Fruit fly (Drosophila melanogaster) whole organism, embryonic: ENCODE results near the gene CG14277.

ENCODE experiments used
- Asciz ChIP-seq: fragments of 200-800 bp; sonication (Bioruptor generic); optimal IDR thresholded peaks from 2 replicates; lab custom pipeline; 2017; ENCODE audit warnings: missing biosample characterization, mild to moderate bottlenecking, missing genetic modification characterization, missing genetic modification reagents
- Bgb ChIP-seq: fragments of 200-800 bp; sonication (Bioruptor generic); IDR thresholded peaks from 2 replicates; pipeline ENCODE4 v1.3.6; 2022; ENCODE audit warnings: missing biosample characterization, missing genetic modification characterization; ENCODE audit not compliant: partially characterized antibody
- BtbVII ChIP-seq: fragments of 200-800 bp; sonication (Bioruptor generic); optimal IDR thresholded peaks from 3 replicates; lab custom pipeline; 2017; ENCODE audit warnings: missing biosample characterization, mild to moderate bottlenecking, missing genetic modification characterization
- CG10321 ChIP-seq: fragments of 200-800 bp; sonication (Bioruptor generic); IDR thresholded peaks from 2 replicates; pipeline ENCODE4 v1.3.6; 2022; ENCODE audit warnings: missing biosample characterization, missing genetic modification characterization
- CG10543 ChIP-seq: fragments of 200-800 bp; sonication (Bioruptor generic); optimal IDR thresholded peaks from 3 replicates; lab custom pipeline; 2017; ENCODE audit warnings: missing biosample characterization, mild to moderate bottlenecking, missing genetic modification characterization, moderate library complexity
- CG12391 ChIP-seq: fragments of 200-800 bp; sonication (Bioruptor generic); optimal IDR thresholded peaks from 3 replicates; lab custom pipeline; 2018; ENCODE audit warnings: missing biosample characterization, mild to moderate bottlenecking, missing genetic modification characterization, moderate library complexity
- CG13287 ChIP-seq: fragments of 200-800 bp; sonication (Bioruptor generic); IDR thresholded peaks from 2 replicates; pipeline ENCODE4 v1.3.6; 2022; ENCODE audit warnings: missing biosample characterization, missing genetic modification characterization; ENCODE audit not compliant: partially characterized antibody
- CG13424 ChIP-seq: fragments of 200-800 bp; sonication (Bioruptor generic); optimal IDR thresholded peaks from 2 replicates; lab custom pipeline; 2019; ENCODE audit warnings: missing biosample characterization, mild to moderate bottlenecking, missing genetic modification characterization, moderate library complexity
- CG14667 ChIP-seq: fragments of 200-800 bp; sonication (Bioruptor generic); IDR thresholded peaks from 2 replicates; pipeline ENCODE4 v1.3.6; 2022; ENCODE audit warnings: missing biosample characterization, missing genetic modification characterization
- CG14710 ChIP-seq: fragments of 200-800 bp; sonication (Bioruptor generic); optimal IDR thresholded peaks from 3 replicates; lab custom pipeline; 2019; ENCODE audit warnings: missing biosample characterization, mild to moderate bottlenecking, missing genetic modification characterization, moderate library complexity
- CG2875 ChIP-seq: fragments of 200-800 bp; sonication (Bioruptor generic); optimal IDR thresholded peaks from 2 replicates; lab custom pipeline; 2017; ENCODE audit warnings: missing biosample characterization, mild to moderate bottlenecking, missing genetic modification characterization, missing genetic modification reagents
- CG2889 ChIP-seq: fragments of 200-800 bp; sonication (Bioruptor generic); IDR thresholded peaks from 3 replicates; pipeline ENCODE4 v1.3.6; 2022; ENCODE audit warnings: missing biosample characterization, missing genetic modification characterization
- CG30431 ChIP-seq: fragments of 200-800 bp; sonication (Bioruptor generic); optimal IDR thresholded peaks from 2 replicates; lab custom pipeline; 2017; ENCODE audit warnings: missing biosample characterization, missing genetic modification characterization
- CG4404 ChIP-seq: fragments of 200-800 bp; sonication (Bioruptor generic); IDR thresholded peaks from 2 replicates; pipeline ENCODE4 v1.3.6; 2022; ENCODE audit warnings: missing biosample characterization, missing genetic modification characterization
- CG6813 ChIP-seq: fragments of 200-800 bp; sonication (Bioruptor generic); optimal IDR thresholded peaks from 2 replicates; lab custom pipeline; 2017; ENCODE audit warnings: missing biosample characterization, missing genetic modification characterization, mild to moderate bottlenecking, moderate library complexity, missing genetic modification reagents
- CG7271 ChIP-seq: fragments of 200-800 bp; sonication (Bioruptor generic); optimal IDR thresholded peaks from 2 replicates; lab custom pipeline; 2018; ENCODE audit warnings: missing biosample characterization, mild to moderate bottlenecking, missing genetic modification characterization, moderate library complexity
- CG7786 ChIP-seq: fragments of 200-800 bp; sonication (Bioruptor generic); optimal IDR thresholded peaks from 2 replicates; lab custom pipeline; 2016; ENCODE audit warnings: missing biosample characterization, missing genetic modification characterization
- CG7987 ChIP-seq: fragments of 200-800 bp; sonication (Bioruptor generic); optimal IDR thresholded peaks from 2 replicates; lab custom pipeline; 2018; ENCODE audit warnings: missing biosample characterization, mild to moderate bottlenecking, missing genetic modification characterization, moderate library complexity
- CG8359 ChIP-seq: fragments of 200-800 bp; sonication (Bioruptor generic); optimal IDR thresholded peaks from 2 replicates; lab custom pipeline; 2017; ENCODE audit warnings: missing biosample characterization, mild to moderate bottlenecking, missing genetic modification characterization, borderline replicate concordance
- CG9817 ChIP-seq: fragments of 200-800 bp; sonication (Bioruptor generic); optimal IDR thresholded peaks from 2 replicates; lab custom pipeline; 2018; ENCODE audit warnings: missing biosample characterization, mild to moderate bottlenecking, missing genetic modification characterization, moderate library complexity
- CG9932 ChIP-seq: fragments of 200-800 bp; sonication (Bioruptor generic); IDR thresholded peaks from 2 replicates; pipeline ENCODE4 v1.3.6; 2022; ENCODE audit warnings: missing biosample characterization, missing genetic modification characterization
- CkIIα-i1 ChIP-seq: fragments of 200-800 bp; sonication (Bioruptor generic); IDR thresholded peaks from 2 replicates; pipeline ENCODE4 v1.3.6; 2022; ENCODE audit warnings: missing biosample characterization, missing genetic modification characterization
- Dfd ChIP-seq, 2 experiments: fragments of >200 bp; optimal IDR thresholded peaks; 2 replicates each; lab custom pipeline; 2017; ENCODE audit warnings: missing biosample characterization in 2 of 2, missing genetic modification characterization in 2 of 2
- Dip2 ChIP-seq: fragments of 200-800 bp; sonication (Bioruptor generic); IDR thresholded peaks from 2 replicates; pipeline ENCODE4 v1.3.6; 2022; ENCODE audit warnings: missing biosample characterization, missing genetic modification characterization
- Dip3 ChIP-seq: fragments of 200-800 bp; sonication (Bioruptor generic); optimal IDR thresholded peaks from 3 replicates; lab custom pipeline; 2016; ENCODE audit warnings: missing biosample characterization, missing genetic modification characterization
- HLHmδ ChIP-seq: fragments of 200-800 bp; sonication (Bioruptor generic); optimal IDR thresholded peaks from 2 replicates; lab custom pipeline; 2018; ENCODE audit warnings: missing biosample characterization, mild to moderate bottlenecking, missing genetic modification characterization, moderate library complexity
- Hmr ChIP-seq: fragments of 200-800 bp; sonication (Bioruptor generic); optimal IDR thresholded peaks from 3 replicates; lab custom pipeline; 2017; ENCODE audit warnings: mild to moderate bottlenecking, missing biosample characterization, missing genetic modification reagents, missing genetic modification characterization
- Opbp ChIP-seq: fragments of 200-800 bp; sonication (Bioruptor generic); IDR thresholded peaks from 3 replicates; pipeline ENCODE4 v1.3.6; 2022; ENCODE audit warnings: missing biosample characterization, missing genetic modification characterization; ENCODE audit not compliant: partially characterized antibody
- Pdp1 ChIP-seq, 2 experiments: fragments of 200-800 bp; sonication (Bioruptor generic); optimal IDR thresholded peaks; 3 replicates each; lab custom pipeline; 2016; ENCODE audit warnings: missing biosample characterization in 2 of 2, missing genetic modification characterization in 2 of 2, mild to moderate bottlenecking in 1 of 2, moderate library complexity in 1 of 2
- Scr ChIP-seq: fragments of 200-800 bp; sonication (Bioruptor generic); IDR thresholded peaks from 2 replicates; pipeline ENCODE4 v1.3.6; 2022; ENCODE audit warnings: missing biosample characterization, missing genetic modification characterization; ENCODE audit not compliant: partially characterized antibody
- Sry-β ChIP-seq: fragments of 200-800 bp; sonication (Bioruptor generic); optimal IDR thresholded peaks from 2 replicates; lab custom pipeline; 2018; ENCODE audit warnings: missing biosample characterization, mild to moderate bottlenecking, missing genetic modification characterization, moderate library complexity
- cad ChIP-seq: fragments of >200 bp; optimal IDR thresholded peaks from 2 replicates; lab custom pipeline; 2017; ENCODE audit warnings: missing biosample characterization, missing genetic modification characterization
- disco-r ChIP-seq: fragments of 200-800 bp; sonication (Bioruptor generic); optimal IDR thresholded peaks from 2 replicates; lab custom pipeline; 2016; ENCODE audit warnings: missing biosample characterization, missing genetic modification characterization
- grn ChIP-seq: fragments of 200-800 bp; sonication (Bioruptor generic); optimal IDR thresholded peaks from 3 replicates; lab custom pipeline; 2017; ENCODE audit warnings: missing biosample characterization, missing genetic modification characterization
- knrl ChIP-seq: fragments of 200-800 bp; sonication (Bioruptor generic); IDR thresholded peaks from 3 replicates; pipeline ENCODE4 v1.3.6; 2022; ENCODE audit warnings: missing biosample characterization, missing genetic modification characterization; ENCODE audit not compliant: partially characterized antibody
- mirr ChIP-seq: fragments of 200-800 bp; sonication (Bioruptor generic); optimal IDR thresholded peaks from 3 replicates; lab custom pipeline; 2018; ENCODE audit warnings: missing biosample characterization, mild to moderate bottlenecking, missing genetic modification characterization
- odd ChIP-seq: fragments of 200-800 bp; sonication (Bioruptor generic); optimal IDR thresholded peaks from 2 replicates; lab custom pipeline; 2017; ENCODE audit warnings: missing biosample characterization, mild to moderate bottlenecking, missing genetic modification characterization
- pum ChIP-seq: fragments of 200-800 bp; sonication (Bioruptor generic); optimal IDR thresholded peaks from 2 replicates; lab custom pipeline; 2016; ENCODE audit warnings: missing biosample characterization, missing genetic modification characterization
- rib ChIP-seq: fragments of 200-800 bp; sonication (Bioruptor generic); IDR thresholded peaks from 2 replicates; pipeline ENCODE4 v1.3.6; 2022; ENCODE audit warnings: missing biosample characterization, missing genetic modification characterization
- scrt ChIP-seq: fragments of 200-800 bp; sonication (Bioruptor generic); optimal IDR thresholded peaks from 2 replicates; lab custom pipeline; 2018; ENCODE audit warnings: missing biosample characterization, mild to moderate bottlenecking, missing genetic modification characterization, moderate library complexity
- sens ChIP-seq: fragments of 200-800 bp; sonication (Bioruptor generic); peaks from one replicate; lab custom pipeline; 2016; ENCODE audit warnings: missing biosample characterization, missing genetic modification characterization
- tna ChIP-seq: fragments of 200-800 bp; sonication (Bioruptor generic); IDR thresholded peaks from 2 replicates; pipeline ENCODE4 v1.3.6; 2022; ENCODE audit warnings: missing biosample characterization, missing genetic modification characterization; ENCODE audit not compliant: partially characterized antibody
- ttk ChIP-seq: fragments of 200-800 bp; sonication (Bioruptor generic); IDR thresholded peaks from 2 replicates; pipeline ENCODE4 v2.1.2; 2022; ENCODE audit warnings: missing biosample characterization, missing genetic modification characterization
- unpg ChIP-seq: fragments of 200-800 bp; sonication (Bioruptor generic); optimal IDR thresholded peaks from 3 replicates; lab custom pipeline; 2018; ENCODE audit warnings: missing biosample characterization, mild to moderate bottlenecking, missing genetic modification characterization, moderate library complexity
- zfh2 ChIP-seq: fragments of 200-800 bp; sonication (Bioruptor generic); optimal IDR thresholded peaks from 2 replicates; lab custom pipeline; 2016; ENCODE audit warnings: missing biosample characterization, missing genetic modification characterization

The CG14277 gene

dm6 chr2L:8213987-8214386 is 28.3 kb upstream of the CG14277 start, which contains the start of gene CG8353 (continued):
- TF ChIP-seq mirr: peak; percentile 80
- no peak for TF ChIP-seq Hmr (GFP tag; lab: Kevin White, UChicago)
- TF ChIP-seq cad (GFP tag; lab: Kevin White, UChicago): no peak
- TF ChIP-seq sens (GFP tag; lab: Kevin White, UChicago): no peak
- TF ChIP-seq grn: peak; percentile 97
- TF ChIP-seq CG10543: peak; percentile 30
- TF ChIP-seq, all 482 proteins: peak for 25

DNA sequence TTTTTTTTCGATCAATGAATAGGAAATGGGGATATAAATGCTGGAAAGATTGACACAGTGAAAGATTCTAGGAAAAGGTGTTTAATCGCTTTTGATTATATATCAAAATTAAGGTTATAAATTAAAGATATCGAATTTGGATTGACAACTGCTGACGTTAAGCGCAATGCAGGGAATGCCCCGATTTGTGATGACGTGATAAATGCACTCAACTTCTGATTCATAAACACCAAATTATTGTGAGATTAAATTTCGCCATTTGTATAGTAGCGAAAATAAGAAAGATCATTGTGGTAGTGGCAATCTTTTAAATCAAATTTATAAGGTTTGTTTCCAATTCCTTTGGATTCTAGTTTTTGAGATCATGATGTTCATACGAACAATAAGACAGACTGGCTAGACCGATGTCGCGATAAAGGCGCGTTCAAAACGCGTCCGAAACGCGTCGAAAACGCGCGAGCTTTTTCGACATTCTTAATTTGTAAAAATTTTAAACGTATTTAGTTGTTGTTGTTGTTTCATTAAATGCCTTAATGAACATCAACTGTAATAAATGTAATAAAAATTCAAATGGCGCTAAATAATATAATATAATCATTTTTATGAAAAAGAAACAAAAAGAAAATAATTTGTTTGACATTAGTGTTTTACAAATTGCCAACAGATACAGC is 26.9 kb upstream of the CG14277 start, which contains the start of gene CG8349:
Gene CG8349 (plus strand): TSS at position 657 of the 671 bp plus-strand sequence.
- no peak for TF ChIP-seq CG6813 (GFP tag; lab: Kevin White, UChicago)
- peak; percentile 99 for TF ChIP-seq CG8359 (GFP tag; lab: Kevin White, UChicago)
- no peak for TF ChIP-seq CG9817 (tag; lab: Kevin White, UChicago)
- no peak for TF ChIP-seq pum (GFP tag; lab: Kevin White, UChicago)
- no peak for TF ChIP-seq CG9932 (GFP tag; lab: Robert Waterston, UW)
- TF ChIP-seq scrt: no peak
- TF ChIP-seq sens (GFP tag; lab: Kevin White, UChicago): peak; percentile 8
- TF ChIP-seq CG7271: no peak
- TF ChIP-seq ttk: no peak
- no peak for TF ChIP-seq Sry-β (GFP tag; lab: Kevin White, UChicago)

DNA sequence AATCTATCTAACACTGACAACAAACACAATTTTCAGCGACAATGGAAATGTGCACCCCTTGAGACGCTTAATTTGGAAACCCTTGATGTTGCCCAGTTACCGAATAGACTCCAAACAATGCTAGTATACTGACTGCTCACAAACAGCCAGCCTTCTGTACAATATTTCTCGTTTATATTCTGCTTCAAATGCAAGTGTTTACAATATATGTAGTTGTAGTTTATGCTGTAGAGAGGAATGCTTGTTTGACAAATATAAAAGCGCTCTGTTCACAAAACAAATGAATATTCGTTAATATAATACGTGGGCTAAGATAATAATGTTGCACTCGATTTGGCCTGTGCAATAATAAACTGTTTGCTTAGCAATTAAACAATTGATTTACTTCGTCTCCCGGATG is 24.4 kb upstream of the CG14277 start, which contains the start of gene CG8292:
Gene CG8292 (minus strand): TSS at position 101 of the 400 bp plus-strand sequence.
- TF ChIP-seq CG7786 (GFP tag; lab: Kevin White, UChicago): no peak
- TF ChIP-seq knrl (GFP tag; lab: Robert Waterston, UW): no peak
- no peak for TF ChIP-seq CG2889 (GFP tag; lab: Robert Waterston, UW)
- TF ChIP-seq BtbVII (GFP tag; lab: Kevin White, UChicago): no peak
- no peak for TF ChIP-seq CG30431 (GFP tag; lab: Kevin White, UChicago)
- no peak for TF ChIP-seq CkIIα-i1 (GFP tag; lab: Robert Waterston, UW)
- TF ChIP-seq CG2875 (GFP tag; lab: Kevin White, UChicago): no peak
- no peak for TF ChIP-seq Dfd (GFP tag; optimal IDR thresholded peaks at IDR 0.05; lab: Kevin White, UChicago)
- TF ChIP-seq Pdp1 (GFP tag; optimal IDR thresholded peaks at IDR 0.05; lab: Kevin White, UChicago): no peak
- no peak for TF ChIP-seq odd
- TF ChIP-seq CG10321 (GFP tag; lab: Robert Waterston, UW): no peak
- no peak for TF ChIP-seq unpg
- no peak for TF ChIP-seq CG14667 (GFP tag; lab: Robert Waterston, UW)
- no peak for TF ChIP-seq Opbp (GFP tag; lab: Robert Waterston, UW)
- TF ChIP-seq CG4404 (GFP tag; lab: Robert Waterston, UW): no peak
- no peak for TF ChIP-seq disco-r
- no peak for TF ChIP-seq CG13424 (tag; lab: Kevin White, UChicago)

DNA sequence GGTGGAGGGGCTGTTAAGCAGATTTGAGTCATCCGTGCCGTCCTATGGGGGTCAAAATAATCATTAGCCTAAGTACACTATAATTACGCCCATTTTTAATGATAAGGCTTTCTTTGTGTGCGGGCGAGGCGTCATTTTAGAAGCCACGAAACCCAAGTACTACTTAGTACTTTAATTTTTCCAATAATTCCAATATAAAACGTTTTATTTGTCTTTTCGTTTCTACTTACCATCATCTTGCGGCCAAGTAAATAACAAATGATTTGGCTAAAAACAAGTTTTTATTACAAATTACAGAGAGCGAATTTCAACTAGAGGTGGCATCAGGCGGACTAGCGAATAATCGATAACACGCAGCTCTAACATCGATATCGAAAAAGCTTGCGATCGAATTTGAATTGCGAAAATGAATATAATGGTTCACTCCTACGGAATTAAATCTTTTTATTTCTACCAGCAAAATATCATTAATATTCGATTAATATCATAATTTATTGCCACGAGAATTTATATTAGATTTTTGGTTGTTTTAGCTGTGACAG is 21.8 kb upstream of the CG14277 start, which contains the start of gene Snx6:
Gene Snx6 (minus strand): TSS at position 349 of the 542 bp plus-strand sequence.
- TF ChIP-seq CG14710 (tag; lab: Kevin White, UChicago) (peak; percentile 12), Bgb (peak; percentile 71), Dip3 (GFP tag; lab: Kevin White, UChicago) (no peak), tna (GFP tag; lab: Robert Waterston, UW) (0 out of 2 replicates have a peak, but pooled peaks have one; percentile 39), zfh2 (GFP tag; lab: Kevin White, UChicago) (no peak), HLHmδ (GFP tag; lab: Kevin White, UChicago) (no peak), Asciz (GFP tag; lab: Kevin White, UChicago) (no peak), rib (no peak), CG13287 (GFP tag; lab: Robert Waterston, UW) (peak; percentile 86), Dip2 (GFP tag; lab: Robert Waterston, UW) (no peak), CG7987 (GFP tag; lab: Kevin White, UChicago) (no peak), Scr (GFP tag; lab: Robert Waterston, UW) (peak; percentile 68), CG12391 (no peak)
